Worm (Caenorhabditis elegans) whole organism, midembryonic: ENCODE data around the gene fozi-1.
A peak's percentile ranks its signal among the peaks of the same experiment; 100 is the strongest.

Experiments used
- T22C8.4 ChIP-seq: fragments of 200-800 bp; sonication (Bioruptor generic); IDR thresholded peaks from 2 replicates; pipeline ENCODE4 v1.3.6; 2022; ENCODE audit warnings: missing genetic modification characterization, missing compliant biosample characterization
- cog-1 ChIP-seq: sonication (generic microtip); optimal IDR thresholded peaks from 2 replicates; lab custom pipeline; 2016; ENCODE audit warnings: missing genetic modification characterization, missing compliant biosample characterization
- flt-1 ChIP-seq: fragments of 200-800 bp; sonication (Bioruptor generic); IDR thresholded peaks from 2 replicates; pipeline ENCODE4 v1.3.6; 2022; ENCODE audit warnings: missing genetic modification characterization, missing compliant biosample characterization
- klf-2 ChIP-seq: fragments of 200-800 bp; sonication (Bioruptor generic); conservative IDR thresholded peaks from 2 replicates; pipeline ENCODE4 v1.3.6; 2022; ENCODE audit warnings: missing genetic modification reagents, missing genetic modification characterization, missing compliant biosample characterization
- med-1 ChIP-seq: sonication (generic microtip); optimal IDR thresholded peaks from 2 replicates; lab custom pipeline; 2017; ENCODE audit warnings: missing genetic modification characterization, mild to moderate bottlenecking, missing compliant biosample characterization, antibody characterized with exemption, missing genetic modification reagents; ENCODE audit not compliant: insufficient read depth
- ref-1 ChIP-seq: fragments of 200-800 bp; sonication (Bioruptor generic); conservative IDR thresholded peaks from 2 replicates; pipeline ENCODE4 v1.3.6; 2022; ENCODE audit warnings: missing genetic modification reagents, missing genetic modification characterization, missing compliant biosample characterization
- tab-1 ChIP-seq: fragments of 200-800 bp; sonication (Bioruptor generic); IDR thresholded peaks from 2 replicates; pipeline ENCODE4 v1.3.6; 2022; ENCODE audit warnings: missing genetic modification characterization, missing compliant biosample characterization
- ztf-23 ChIP-seq: fragments of 200-800 bp; sonication (Bioruptor generic); IDR thresholded peaks from 2 replicates; pipeline ENCODE4 v1.3.6; 2022; ENCODE audit warnings: missing genetic modification reagents, missing genetic modification characterization, missing compliant biosample characterization
- ztf-29 ChIP-seq: fragments of 200-800 bp; sonication (Bioruptor generic); IDR thresholded peaks from 2 replicates; pipeline ENCODE4 v1.3.6; 2022; ENCODE audit warnings: missing genetic modification reagents, missing genetic modification characterization, missing compliant biosample characterization

The fozi-1 gene

DNA sequence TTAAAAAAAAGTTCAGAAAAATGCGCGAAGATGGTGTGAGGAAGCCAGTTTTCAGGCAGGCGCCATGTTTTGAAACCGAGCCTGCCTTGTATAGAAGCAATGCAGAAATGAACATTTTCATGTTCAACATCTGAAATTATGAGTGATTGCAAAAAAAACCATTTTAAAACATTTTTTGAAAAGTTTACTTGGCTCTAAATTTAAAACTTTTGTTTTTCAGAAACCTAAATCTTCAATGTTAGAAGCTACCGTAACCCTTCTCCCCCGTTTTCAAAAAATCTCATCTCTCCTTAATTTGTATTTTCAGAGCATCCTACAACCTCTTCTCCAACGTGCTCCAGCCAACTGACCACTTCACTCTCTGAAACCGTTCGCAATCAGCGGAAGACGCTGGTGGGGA, at the start of gene fozi-1:
TSS of gene fozi-1 (plus strand) at position 301 of the 400 bp plus-strand sequence.
- no peak for TF ChIP-seq ztf-29
- TF ChIP-seq flt-1 (GFP tag; lab: Robert Waterston, UW), result no peak
- no peak for TF ChIP-seq med-1
- no peak for TF ChIP-seq tab-1 (GFP tag; lab: Robert Waterston, UW)
- TF ChIP-seq ref-1, result no peak
- TF ChIP-seq ztf-23 (GFP tag; lab: Robert Waterston, UW), result no peak
- TF ChIP-seq cog-1 (tag; lab: Kevin White, UChicago), result no peak
- TF ChIP-seq T22C8.4 (GFP tag; lab: Robert Waterston, UW), result no peak
- TF ChIP-seq klf-2 (GFP tag; lab: Robert Waterston, UW), result no peak

DNA sequence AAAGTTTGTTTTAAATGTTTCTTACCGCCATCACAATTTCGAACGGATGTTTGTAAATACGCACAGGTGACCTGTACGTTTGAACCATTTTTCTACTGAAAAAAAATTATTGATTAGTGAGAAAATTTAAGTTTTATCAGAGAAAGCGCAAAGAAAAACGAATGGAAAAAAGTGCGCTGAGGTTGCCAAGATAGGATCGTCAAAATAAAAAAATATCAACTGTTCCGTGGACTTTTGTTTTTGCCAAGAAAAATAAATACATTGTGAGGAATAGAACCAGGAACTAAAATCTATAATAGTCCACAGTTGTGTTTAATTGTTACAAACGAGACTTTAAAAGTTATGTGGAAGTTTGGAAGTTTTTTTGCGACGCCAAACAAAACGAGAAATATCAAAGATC, 45.4 kb upstream of the fozi-1 start, which contains the start of gene T23G5.2:
TSS of gene T23G5.2 (minus strand) at position 101 of the 400 bp plus-strand sequence.
- TF ChIP-seq cog-1 (tag; lab: Kevin White, UChicago) (no peak), flt-1 (GFP tag; lab: Robert Waterston, UW) (no peak), klf-2 (GFP tag; lab: Robert Waterston, UW) (no peak), tab-1 (GFP tag; lab: Robert Waterston, UW) (no peak), T22C8.4 (GFP tag; lab: Robert Waterston, UW) (no peak), ref-1 (no peak), ztf-23 (GFP tag; lab: Robert Waterston, UW) (no peak), ztf-29 (no peak), med-1 (no peak)

- TF ChIP-seq flt-1 (GFP tag; lab: Robert Waterston, UW), result no peak
- no peak for TF ChIP-seq ref-1
- TF ChIP-seq cog-1 (tag; lab: Kevin White, UChicago), result no peak
- no peak for TF ChIP-seq med-1
- no peak for TF ChIP-seq ztf-29
- no peak for TF ChIP-seq T22C8.4 (GFP tag; lab: Robert Waterston, UW)
- no peak for TF ChIP-seq klf-2 (GFP tag; lab: Robert Waterston, UW)
- TF ChIP-seq ztf-23 (GFP tag; lab: Robert Waterston, UW), result no peak
- TF ChIP-seq tab-1 (GFP tag; lab: Robert Waterston, UW), result no peak
Measured at ce11 chrIII:9237626-9238025, 44.0 kb upstream of the fozi-1 start.

DNA sequence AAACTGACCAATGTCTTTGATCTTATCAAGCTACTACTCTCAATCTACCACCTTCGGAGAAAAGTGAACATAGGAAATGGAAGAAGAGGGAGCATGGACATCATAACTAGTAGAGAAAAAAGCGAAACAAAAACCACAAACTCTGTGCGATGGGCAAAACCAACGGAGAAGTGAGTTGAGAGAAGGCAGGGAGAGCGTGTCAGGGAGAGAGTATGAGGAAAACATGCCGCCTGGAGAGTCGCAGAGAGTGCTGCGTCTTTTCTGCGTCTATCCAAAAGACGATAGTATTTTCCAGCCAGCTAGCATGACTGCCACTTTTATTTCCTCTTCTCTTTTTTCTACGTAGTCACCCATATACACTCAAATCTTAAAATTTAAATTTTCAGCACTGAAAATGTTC, 41.6 kb upstream of the fozi-1 start, which contains the start of gene saeg-2:
TSS of gene saeg-2 (plus strand) at position 381 of the 400 bp plus-strand sequence.
- TF ChIP-seq tab-1 (GFP tag; lab: Robert Waterston, UW) (no peak), ztf-23 (GFP tag; lab: Robert Waterston, UW) (0 out of 2 replicates have a peak, but pooled peaks have one; percentile 7)

DNA sequence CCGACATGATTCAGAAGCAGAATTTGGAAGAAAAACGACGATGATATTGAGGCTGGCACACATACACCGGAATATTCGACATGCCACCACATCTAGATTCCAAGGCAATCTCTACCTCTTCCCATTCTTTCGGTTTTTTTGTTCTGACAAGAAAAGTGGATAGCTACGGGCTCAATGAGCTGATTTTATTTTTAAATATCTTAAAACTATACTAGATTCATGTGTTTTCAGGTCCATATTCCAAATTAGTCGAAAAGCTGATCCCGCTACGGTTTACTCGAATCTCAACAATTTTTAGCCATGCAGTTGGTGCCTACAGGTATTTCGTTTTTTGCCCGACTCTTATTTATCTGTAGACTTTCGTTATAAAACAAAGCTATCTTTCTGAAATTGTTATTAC, 38.9 kb upstream of the fozi-1 start, which contains the start of gene dat-1:
TSS of gene dat-1 (plus strand) at position 301 of the 400 bp plus-strand sequence.
- TF ChIP-seq med-1 (no peak), cog-1 (tag; lab: Kevin White, UChicago) (no peak), flt-1 (GFP tag; lab: Robert Waterston, UW) (no peak), ztf-29 (no peak), ztf-23 (GFP tag; lab: Robert Waterston, UW) (no peak), klf-2 (GFP tag; lab: Robert Waterston, UW) (no peak), ref-1 (no peak), T22C8.4 (GFP tag; lab: Robert Waterston, UW) (no peak), tab-1 (GFP tag; lab: Robert Waterston, UW) (no peak)

- no peak for TF ChIP-seq tab-1 (GFP tag; lab: Robert Waterston, UW)
- TF ChIP-seq T22C8.4 (GFP tag; lab: Robert Waterston, UW), result no peak
- TF ChIP-seq ztf-23 (GFP tag; lab: Robert Waterston, UW), result no peak
- no peak for TF ChIP-seq klf-2 (GFP tag; lab: Robert Waterston, UW)
- no peak for TF ChIP-seq ref-1
- no peak for TF ChIP-seq flt-1 (GFP tag; lab: Robert Waterston, UW)
- no peak for TF ChIP-seq cog-1 (tag; lab: Kevin White, UChicago)
- TF ChIP-seq ztf-29, result no peak
- TF ChIP-seq med-1, result no peak
Measured at ce11 chrIII:9247221-9247620, 34.4 kb upstream of the fozi-1 start, which contains the start of gene T02C1.1. TSS of gene T02C1.1 (plus strand) at chrIII:9247525.

DNA sequence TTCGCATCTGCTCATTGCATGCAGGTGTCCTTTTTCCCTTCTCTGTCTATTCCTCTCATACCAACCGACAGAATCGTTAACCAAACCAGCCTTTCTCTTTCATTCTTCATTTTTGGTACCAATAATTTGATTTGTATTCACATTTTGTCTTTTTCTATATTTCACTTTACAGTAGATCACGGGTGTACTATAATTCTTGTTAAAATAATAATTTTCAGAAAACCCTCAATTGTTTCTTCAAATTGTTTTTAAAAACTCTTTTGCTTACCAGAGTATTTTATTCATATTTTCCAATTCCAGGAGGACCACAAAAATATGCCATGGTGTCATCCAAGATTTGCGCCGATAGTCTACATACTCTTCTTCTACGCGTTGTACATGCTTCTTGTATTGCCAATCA, 30.9 kb upstream of the fozi-1 start, which contains the start of gene T02C1.2:
TSS of gene T02C1.2 (plus strand) at position 301 of the 400 bp plus-strand sequence.
- TF ChIP-seq tab-1 (GFP tag; lab: Robert Waterston, UW) (no peak), ref-1 (no peak), klf-2 (GFP tag; lab: Robert Waterston, UW) (no peak), cog-1 (tag; lab: Kevin White, UChicago) (no peak), ztf-23 (GFP tag; lab: Robert Waterston, UW) (no peak), med-1 (no peak)

- TF ChIP-seq flt-1 (GFP tag; lab: Robert Waterston, UW) (no peak), T22C8.4 (GFP tag; lab: Robert Waterston, UW) (no peak), klf-2 (GFP tag; lab: Robert Waterston, UW) (no peak), ztf-23 (GFP tag; lab: Robert Waterston, UW) (no peak), ref-1 (no peak), med-1 (no peak), tab-1 (GFP tag; lab: Robert Waterston, UW) (no peak), cog-1 (tag; lab: Kevin White, UChicago) (no peak), ztf-29 (no peak)
Measured at ce11 chrIII:9254988-9255387, 26.6 kb upstream of the fozi-1 start.

DNA sequence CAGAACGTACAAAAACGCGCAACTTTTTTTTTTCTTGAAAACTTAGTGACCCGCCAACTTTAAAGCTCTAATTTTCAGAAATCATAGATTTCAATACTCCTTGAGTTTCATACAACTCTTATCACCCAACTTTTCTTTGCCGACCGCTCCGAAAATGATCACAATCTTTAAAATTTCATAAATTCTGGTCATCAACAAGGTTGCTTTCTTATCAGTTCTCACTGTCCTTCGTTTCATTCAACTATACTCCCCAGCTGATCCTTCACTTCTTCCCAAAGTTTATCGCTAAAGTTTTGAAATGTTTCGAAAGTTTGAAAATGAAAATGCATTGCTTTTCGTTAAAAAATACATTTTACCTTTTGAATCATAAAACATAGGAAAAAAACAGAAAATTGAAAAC, 25.8 kb upstream of the fozi-1 start:
- TF ChIP-seq klf-2 (GFP tag; lab: Robert Waterston, UW), result no peak
- no peak for TF ChIP-seq flt-1 (GFP tag; lab: Robert Waterston, UW)
- TF ChIP-seq T22C8.4 (GFP tag; lab: Robert Waterston, UW), result no peak
- no peak for TF ChIP-seq ztf-29
- TF ChIP-seq med-1, result no peak
- TF ChIP-seq tab-1 (GFP tag; lab: Robert Waterston, UW), result no peak

DNA sequence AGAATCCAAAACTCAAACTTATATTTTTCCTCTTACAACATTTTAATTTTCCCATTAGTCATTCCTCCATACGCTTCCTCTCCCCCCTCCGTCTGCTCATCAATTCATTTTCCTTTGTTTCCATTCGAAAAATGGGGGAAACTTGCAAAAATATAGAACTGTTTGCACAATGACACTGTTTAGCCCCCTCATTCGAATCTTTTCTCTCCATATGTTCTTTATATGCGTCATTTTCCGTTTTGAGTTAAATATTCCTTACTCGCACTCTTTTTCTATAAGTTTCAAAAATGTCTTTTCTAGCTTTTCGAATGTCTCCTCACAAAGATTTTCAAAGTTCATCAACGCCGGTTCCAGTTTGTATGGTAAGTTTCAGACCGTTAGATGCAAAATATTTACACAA, 24.6 kb upstream of the fozi-1 start, which contains the start of gene M01A8.1:
TSS of gene M01A8.1 (plus strand) at position 301 of the 400 bp plus-strand sequence.
- no peak for TF ChIP-seq med-1
- TF ChIP-seq tab-1 (GFP tag; lab: Robert Waterston, UW), result no peak
- no peak for TF ChIP-seq ztf-29
- TF ChIP-seq ztf-23 (GFP tag; lab: Robert Waterston, UW), result no peak
- TF ChIP-seq ref-1, result no peak
- no peak for TF ChIP-seq T22C8.4 (GFP tag; lab: Robert Waterston, UW)
- TF ChIP-seq cog-1 (tag; lab: Kevin White, UChicago), result no peak
- no peak for TF ChIP-seq klf-2 (GFP tag; lab: Robert Waterston, UW)
- TF ChIP-seq flt-1 (GFP tag; lab: Robert Waterston, UW), result no peak
